Worm (Caenorhabditis elegans): Measurements from ENCODE around the gene C07B5.2.

Gene C07B5.2

DNA sequence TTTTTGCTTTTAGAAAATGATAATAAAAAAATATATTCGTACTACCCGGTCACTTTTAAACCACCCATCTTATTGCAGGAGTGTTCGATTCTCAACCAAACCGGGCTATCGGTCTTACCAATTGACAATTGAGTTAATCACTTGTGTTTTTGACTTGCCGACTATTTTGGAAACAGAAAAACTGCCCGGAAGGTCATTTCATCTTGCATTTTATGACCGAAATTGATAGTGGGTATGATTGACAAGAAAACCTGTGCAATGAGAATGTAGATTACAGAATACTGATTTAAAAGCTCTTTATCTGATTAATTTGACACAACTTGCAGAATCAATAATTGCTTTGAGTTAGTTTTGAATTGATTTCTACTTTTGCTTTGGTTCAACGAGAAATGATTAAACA, at the start of gene C07B5.2:
Gene C07B5.2, minus strand, starts transcription at position 101 of the 400 bp plus-strand sequence.
- no peak for TF ChIP-seq W03F9.2 (tag; optimal IDR thresholded peaks at IDR 0.05)
- no peak for TF ChIP-seq dao-5 (tag; optimal IDR thresholded peaks at IDR 0.05)
- TF ChIP-seq him-1 (tag; optimal IDR thresholded peaks at IDR 0.05) = no peak

DNA sequence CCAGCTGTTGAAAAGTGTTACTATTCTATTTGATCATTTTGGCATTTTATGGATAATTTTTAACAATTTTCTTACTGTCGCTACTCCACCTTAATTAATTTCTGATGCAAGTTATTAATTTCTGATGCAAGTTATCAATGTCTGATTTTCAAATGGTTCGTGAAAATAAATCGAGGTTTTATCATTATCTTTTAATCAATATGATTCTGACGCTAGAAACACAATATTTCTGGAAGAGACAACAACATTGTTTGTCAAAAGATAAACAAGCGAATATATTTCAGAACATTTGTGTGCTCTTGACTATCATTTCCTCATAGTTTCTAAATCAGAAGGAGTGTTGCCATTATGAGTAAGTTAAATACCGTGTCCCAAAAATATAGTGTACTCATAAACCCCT, 49.4 kb upstream of the C07B5.2 start, which contains the start of gene F49E2.2:
Gene F49E2.2, plus strand, starts transcription at position 301 of the 400 bp plus-strand sequence.
- TF ChIP-seq him-1 (tag; optimal IDR thresholded peaks at IDR 0.05) (no peak), W03F9.2 (tag; optimal IDR thresholded peaks at IDR 0.05) (no peak), dao-5 (tag; optimal IDR thresholded peaks at IDR 0.05) (no peak)

ce11 chrX:9565881-9566280, 48.9 kb upstream of the C07B5.2 start, which contains the start of gene moc-5:
Gene moc-5 (minus strand): TSS chrX:9565981.
- TF ChIP-seq dao-5 (tag; optimal IDR thresholded peaks at IDR 0.05) = no peak
- TF ChIP-seq W03F9.2 (tag; optimal IDR thresholded peaks at IDR 0.05) = no peak

DNA sequence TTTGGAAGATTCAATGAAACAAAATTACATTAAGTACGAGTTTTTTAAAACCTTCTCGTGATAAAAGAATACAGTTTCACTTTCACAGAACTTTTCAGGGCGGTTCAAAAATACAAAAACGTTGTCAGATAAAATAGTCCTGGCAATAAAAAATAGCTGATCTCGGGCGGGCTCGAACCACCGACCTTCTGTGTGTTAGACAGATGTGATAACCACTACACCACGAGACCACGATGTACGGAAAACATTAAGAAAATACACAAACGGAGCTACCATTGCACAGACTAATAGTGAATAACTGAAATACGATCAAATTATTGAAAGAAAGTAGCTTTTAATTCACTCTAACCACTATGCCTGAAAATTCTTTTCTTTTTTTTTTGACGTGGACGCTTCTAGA, 43.9 kb upstream of the C07B5.2 start:
- TF ChIP-seq him-1 (tag; optimal IDR thresholded peaks at IDR 0.05) (no peak), dao-5 (tag; optimal IDR thresholded peaks at IDR 0.05) (no peak), W03F9.2 (tag; optimal IDR thresholded peaks at IDR 0.05) (no peak)

DNA sequence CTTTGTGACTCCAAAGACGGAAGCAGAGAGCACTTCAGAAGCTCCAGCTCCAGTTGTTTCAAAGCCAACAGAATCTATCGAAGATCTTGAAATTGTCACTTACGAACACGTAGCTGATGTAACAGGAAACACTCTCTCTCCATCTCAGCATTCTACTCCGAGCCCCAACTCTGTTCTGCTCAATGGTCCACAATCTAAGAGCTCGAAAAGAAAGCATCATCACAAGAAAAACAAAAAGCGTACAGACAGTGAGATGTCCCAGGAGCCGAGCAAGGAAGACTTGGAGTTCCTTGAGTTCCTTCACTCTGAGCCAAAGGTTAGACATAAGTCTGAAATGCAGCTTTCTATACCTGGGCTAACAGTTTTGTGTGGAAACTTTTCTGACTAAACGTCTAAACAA, 39.0 kb upstream of the C07B5.2 start:
- TF ChIP-seq dao-5 (tag; optimal IDR thresholded peaks at IDR 0.05) (no peak), him-1 (tag; optimal IDR thresholded peaks at IDR 0.05) (no peak), W03F9.2 (tag; optimal IDR thresholded peaks at IDR 0.05) (no peak)

DNA sequence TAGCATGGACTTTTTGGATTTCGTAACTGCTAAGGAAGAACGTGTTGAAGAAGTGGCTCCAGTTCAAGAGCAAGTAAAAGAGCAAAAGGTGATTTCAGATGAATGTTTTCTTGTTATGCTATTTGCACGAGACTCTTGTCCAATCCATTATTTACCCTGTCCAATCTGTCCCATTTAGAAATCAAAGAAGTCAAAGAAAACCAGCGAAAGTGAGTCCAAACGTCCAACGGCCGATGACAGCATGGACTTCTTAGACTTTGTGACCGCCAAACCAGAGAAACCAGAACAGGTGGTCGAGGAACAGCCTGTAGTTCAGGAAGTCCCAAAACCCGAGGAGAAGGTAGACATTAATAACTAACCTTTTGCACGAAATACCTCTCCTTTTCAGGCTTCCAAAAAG, 38.2 kb upstream of the C07B5.2 start:
- TF ChIP-seq W03F9.2 (tag; optimal IDR thresholded peaks at IDR 0.05) (no peak), dao-5 (tag; optimal IDR thresholded peaks at IDR 0.05) (no peak), him-1 (tag; optimal IDR thresholded peaks at IDR 0.05) (no peak)

- no peak for TF ChIP-seq W03F9.2 (tag; optimal IDR thresholded peaks at IDR 0.05)
- TF ChIP-seq dao-5 (tag; optimal IDR thresholded peaks at IDR 0.05) = no peak
- TF ChIP-seq him-1 (tag; optimal IDR thresholded peaks at IDR 0.05) = no peak
Observed at ce11 chrX:9553095-9553494, 36.1 kb upstream of the C07B5.2 start.

- no peak for TF ChIP-seq W03F9.2 (tag; optimal IDR thresholded peaks at IDR 0.05)
- TF ChIP-seq him-1 (tag; optimal IDR thresholded peaks at IDR 0.05) = no peak
Observed at ce11 chrX:9552404-9552803, 35.4 kb upstream of the C07B5.2 start.

DNA sequence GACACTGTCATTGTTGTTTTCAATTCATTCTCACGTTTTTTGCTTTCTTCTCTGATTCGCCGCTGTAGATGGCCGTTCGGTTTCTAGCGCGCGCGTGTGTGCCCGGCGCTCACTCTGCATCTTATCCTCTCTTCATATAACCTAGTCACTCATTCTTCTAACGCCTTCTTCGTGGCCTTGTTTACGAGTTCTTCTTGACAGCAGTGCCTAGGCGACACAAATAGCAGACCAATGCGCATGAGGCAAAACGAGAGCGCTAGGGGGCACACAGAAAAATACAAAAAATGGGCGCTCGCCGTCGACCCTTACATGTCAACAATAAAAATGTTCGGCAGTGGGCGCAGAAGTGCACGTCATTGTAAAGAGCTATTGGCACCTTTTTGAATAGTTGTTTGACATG, 34.1 kb upstream of the C07B5.2 start:
- TF ChIP-seq him-1 (tag; optimal IDR thresholded peaks at IDR 0.05) (peak; percentile 30), dao-5 (tag; optimal IDR thresholded peaks at IDR 0.05) (no peak)

DNA sequence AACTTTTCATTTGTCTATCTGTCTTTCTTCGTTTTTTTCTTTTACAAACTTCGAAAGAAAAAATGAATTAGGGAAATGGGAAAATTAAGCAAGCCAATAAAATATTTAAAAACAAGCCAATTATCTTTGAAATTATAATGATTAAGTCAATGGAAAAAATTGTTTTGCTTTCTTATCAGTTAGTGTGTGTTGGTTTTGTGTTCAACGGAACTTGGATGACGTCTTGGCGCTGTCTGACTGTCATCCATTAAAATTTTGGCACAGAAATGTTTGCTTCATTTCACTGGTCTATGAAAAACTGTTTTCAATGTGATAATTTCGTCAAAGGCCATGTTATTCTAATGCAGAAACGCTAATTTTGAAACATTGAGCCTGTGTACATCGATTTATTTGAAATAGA, 33.5 kb upstream of the C07B5.2 start:
- TF ChIP-seq dao-5 (tag; optimal IDR thresholded peaks at IDR 0.05) (no peak), W03F9.2 (tag; optimal IDR thresholded peaks at IDR 0.05) (no peak)

DNA sequence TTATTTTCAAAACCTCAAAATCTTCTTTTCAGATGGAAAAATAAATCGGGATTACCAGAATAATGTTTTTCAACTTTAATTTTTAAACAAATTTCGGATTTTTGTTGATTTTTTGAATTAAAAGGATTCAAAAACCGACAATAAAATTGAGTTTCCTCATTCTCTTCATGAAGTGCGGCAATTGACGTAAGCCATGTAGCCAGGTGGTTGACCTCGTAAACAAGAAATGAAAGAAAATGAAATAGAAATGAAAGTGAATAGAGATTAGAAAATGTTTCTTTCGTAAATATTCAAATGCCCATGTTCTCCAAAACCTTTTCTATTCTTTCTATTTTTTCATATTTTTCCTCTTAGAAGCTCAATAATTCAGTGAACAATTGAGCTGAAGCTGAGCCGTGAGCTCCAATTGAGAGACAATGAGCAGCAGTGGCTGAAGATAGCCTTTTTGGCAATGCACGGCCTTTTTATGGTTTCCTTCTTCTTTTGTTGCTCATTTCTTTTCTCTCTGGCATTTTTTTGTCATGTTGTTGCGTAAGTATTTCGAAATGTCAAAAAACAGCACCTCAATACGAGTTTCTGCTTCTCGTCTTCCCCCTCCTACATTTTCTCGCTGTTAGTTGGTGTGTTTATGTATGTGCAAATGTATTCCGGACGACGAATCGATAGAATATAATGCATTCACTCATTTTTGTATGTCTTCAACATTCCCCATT, 32.8 kb upstream of the C07B5.2 start:
- TF ChIP-seq dao-5 (tag; optimal IDR thresholded peaks at IDR 0.05) (no peak), him-1 (tag; optimal IDR thresholded peaks at IDR 0.05) (no peak), W03F9.2 (tag; optimal IDR thresholded peaks at IDR 0.05) (no peak)

- TF ChIP-seq dao-5 (tag; optimal IDR thresholded peaks at IDR 0.05) (no peak), W03F9.2 (tag; optimal IDR thresholded peaks at IDR 0.05) (no peak), him-1 (tag; optimal IDR thresholded peaks at IDR 0.05) (no peak)
Observed at ce11 chrX:9548890-9549289, 31.9 kb upstream of the C07B5.2 start.

DNA sequence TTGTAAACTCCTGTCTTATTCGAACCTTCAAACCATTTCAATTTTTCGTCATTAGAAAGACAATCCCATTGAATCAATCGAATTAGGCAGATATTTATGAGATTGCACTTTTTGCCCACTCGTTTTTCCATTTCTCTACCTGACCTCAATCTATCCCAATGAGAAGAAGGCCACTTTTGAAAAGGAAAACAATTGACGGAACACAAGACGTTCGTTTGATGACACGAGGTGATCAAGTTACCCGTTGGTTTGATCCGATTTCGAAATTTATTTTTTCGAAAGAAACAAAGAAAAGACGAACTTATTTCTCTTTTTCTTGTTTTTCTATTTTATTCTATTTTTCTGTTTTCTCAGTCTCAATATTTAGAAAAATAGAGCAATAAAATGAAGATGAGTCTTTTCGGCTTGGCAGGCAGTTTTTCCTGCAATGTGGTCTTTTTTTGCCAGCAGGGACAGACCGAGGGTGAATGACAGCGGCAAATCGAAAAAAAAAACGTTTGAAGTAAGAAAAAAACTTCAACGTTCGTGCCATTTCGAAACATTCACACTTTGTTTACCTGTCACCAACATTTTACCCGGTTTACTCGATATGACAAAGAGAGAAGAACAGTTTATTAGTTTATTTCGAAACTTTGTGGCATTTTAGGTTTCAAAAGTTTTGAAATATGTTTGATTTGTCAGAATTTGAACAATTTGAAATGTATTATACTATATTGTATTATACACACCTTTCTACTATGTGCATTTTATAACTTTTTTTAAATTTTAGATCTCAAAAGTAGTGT, 31.2 kb upstream of the C07B5.2 start:
- no peak for TF ChIP-seq W03F9.2 (tag; optimal IDR thresholded peaks at IDR 0.05)
- TF ChIP-seq dao-5 (tag; optimal IDR thresholded peaks at IDR 0.05) = no peak
- no peak for TF ChIP-seq him-1 (tag; optimal IDR thresholded peaks at IDR 0.05)

- no peak for TF ChIP-seq him-1 (tag; optimal IDR thresholded peaks at IDR 0.05)
- no peak for TF ChIP-seq dao-5 (tag; optimal IDR thresholded peaks at IDR 0.05)
- TF ChIP-seq W03F9.2 (tag; optimal IDR thresholded peaks at IDR 0.05) = no peak
Observed at ce11 chrX:9547264-9547751, 30.3 kb upstream of the C07B5.2 start.
